Comparison of ENCODE assay signal across 2 fruit fly cellular contexts in genomic region chr3R:18680332-18680731, dm6.
TF ChIP-seq lines count a peak whose summit lies in the region.

Gene CG46318, plus strand, starts transcription at chr3R:18680604.
Gene ChT, plus strand, starts transcription at chr3R:18680604.

- TF ChIP-seq CTCF in whole organism, embryonic (GFP tag; optimal IDR thresholded peaks at IDR 0.05; lab: Kevin White, UChicago): no peak

TF ChIP-seq in whole organism, adult, 20 proteins besides CTCF, POLR2A, EP300 and RAD21:
- TF ChIP-seq Crg-1 (GFP tag; optimal IDR thresholded peaks at IDR 0.05; lab: Kevin White, UChicago) (no peak), pad (GFP tag; optimal IDR thresholded peaks at IDR 0.05; lab: Kevin White, UChicago) (peak; percentile 87)

TF ChIP-seq in whole organism, embryonic, 481 proteins besides CTCF, POLR2A, EP300 and RAD21:
- TF ChIP-seq Drgx (GFP tag; IDR thresholded peaks at IDR 0.05; lab: Robert Waterston, UW) (0 out of 2 replicates have a peak, but pooled peaks have one; percentile 6), Sox100B (GFP tag; optimal IDR thresholded peaks at IDR 0.05; lab: Kevin White, UChicago) (no peak), Oaz (GFP tag; IDR thresholded peaks at IDR 0.05; lab: Robert Waterston, UW) (no peak), ewg (GFP tag; optimal IDR thresholded peaks at IDR 0.05; lab: Kevin White, UChicago) (peak; percentile 15), Nf-YC (tag; optimal IDR thresholded peaks at IDR 0.05; lab: Kevin White, UChicago) (peak; percentile 47), ttk (GFP tag; IDR thresholded peaks at IDR 0.05; lab: Robert Waterston, UW) (no peak), CG12071 (GFP tag; optimal IDR thresholded peaks at IDR 0.05; lab: Kevin White, UChicago) (no peak), pros (GFP tag; optimal IDR thresholded peaks at IDR 0.05; lab: Kevin White, UChicago) (no peak), emc (GFP tag; optimal IDR thresholded peaks at IDR 0.05; lab: Kevin White, UChicago) (no peak), Hmx (GFP tag; optimal IDR thresholded peaks at IDR 0.05; lab: Kevin White, UChicago) (no peak), seq (GFP tag; IDR thresholded peaks at IDR 0.05; lab: Robert Waterston, UW) (no peak), nerfin-1 (tag; optimal IDR thresholded peaks at IDR 0.05; lab: Kevin White, UChicago) (peak; percentile 68), CG13624 (GFP tag; optimal IDR thresholded peaks at IDR 0.05; lab: Kevin White, UChicago) (no peak), Deaf1 (tag; optimal IDR thresholded peaks at IDR 0.05; lab: Kevin White, UChicago) (peak; percentile 86), dati (GFP tag; IDR thresholded peaks at IDR 0.05; lab: Robert Waterston, UW) (no peak), Hr51 (GFP tag; optimal IDR thresholded peaks at IDR 0.05; lab: Kevin White, UChicago) (no peak)
